Comparison of ENCODE assay signal across 3 fruit fly cellular contexts in the genomic region with DNA sequence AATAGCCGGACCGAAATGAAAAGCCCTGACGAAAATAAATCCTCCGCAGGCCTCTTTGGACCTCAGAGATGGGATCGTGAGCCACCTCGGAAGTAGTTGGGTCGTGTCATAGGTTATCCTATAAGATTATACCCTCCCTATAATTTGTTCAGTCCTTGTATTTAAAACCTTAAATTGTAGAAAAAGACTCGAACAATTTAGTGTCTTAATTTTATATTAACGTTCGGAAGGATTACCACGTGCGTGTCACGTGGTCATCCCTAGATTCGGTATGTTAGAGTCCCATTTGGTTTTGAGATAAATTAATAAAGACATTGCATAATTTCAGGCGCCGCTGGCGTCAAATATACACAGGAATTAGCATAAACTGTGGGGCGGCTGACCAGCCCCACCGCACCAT.
A peak's percentile ranks its signal among the peaks of the same experiment; 100 is the strongest.
TF ChIP-seq lines count a peak whose summit lies in the region.

No protein-coding gene starts in this region.

TF ChIP-seq in whole organism, embryonic, 481 proteins besides CTCF, POLR2A, EP300 and RAD21 (continued from another document and continues in another):
- TF ChIP-seq Mes4 (GFP tag; optimal IDR thresholded peaks at IDR 0.05; lab: Kevin White, UChicago) (peak; percentile 30), gcm (GFP tag; optimal IDR thresholded peaks at IDR 0.05; lab: Kevin White, UChicago) (peak; percentile 53), CG17912 (GFP tag; optimal IDR thresholded peaks at IDR 0.05; lab: Kevin White, UChicago) (no peak), pnt (GFP tag; optimal IDR thresholded peaks at IDR 0.05; lab: Kevin White, UChicago) (peak; percentile 44), ind (GFP tag; optimal IDR thresholded peaks at IDR 0.05; lab: Kevin White, UChicago) (peak; percentile 47), CG12942 (GFP tag; optimal IDR thresholded peaks at IDR 0.05; lab: Kevin White, UChicago) (peak; percentile 29), CG14014 (GFP tag; IDR thresholded peaks at IDR 0.05; lab: Robert Waterston, UW) (peak; percentile 62; the same call in 1 of the 2 replicates), crp (GFP tag; optimal IDR thresholded peaks at IDR 0.05; lab: Kevin White, UChicago) (no peak), chn (GFP tag; optimal IDR thresholded peaks at IDR 0.05; lab: Kevin White, UChicago) (peak; percentile 60), vfl (GFP tag; optimal IDR thresholded peaks at IDR 0.05; lab: Kevin White, UChicago) (no peak), Spps (tag; optimal IDR thresholded peaks at IDR 0.05; lab: Kevin White, UChicago) (peak; percentile 20), pfk (GFP tag; optimal IDR thresholded peaks at IDR 0.05; lab: Kevin White, UChicago) (no peak), odd (GFP tag; optimal IDR thresholded peaks at IDR 0.05; lab: Kevin White, UChicago) (peak; percentile 25), Hmx (GFP tag; optimal IDR thresholded peaks at IDR 0.05; lab: Kevin White, UChicago) (no peak), cas (GFP tag; IDR thresholded peaks at IDR 0.05; lab: Robert Waterston, UW) (no peak), fd96Cb (tag; optimal IDR thresholded peaks at IDR 0.05; lab: Kevin White, UChicago) (peak; percentile 26), tap (tag; optimal IDR thresholded peaks at IDR 0.05; lab: Kevin White, UChicago) (peak; percentile 8), CG31388 (GFP tag; optimal IDR thresholded peaks at IDR 0.05; lab: Kevin White, UChicago) (no peak), Dek (tag; optimal IDR thresholded peaks at IDR 0.05; lab: Kevin White, UChicago) (peak; percentile 30), esg (GFP tag; conservative IDR thresholded peaks at IDR 0.05; lab: Robert Waterston, UW) (no peak), CG32767 (GFP tag; IDR thresholded peaks at IDR 0.05; lab: Robert Waterston, UW) (no peak), CG31365 (tag; optimal IDR thresholded peaks at IDR 0.05; lab: Kevin White, UChicago) (no peak), Dbx (GFP tag; IDR thresholded peaks at IDR 0.05; lab: Robert Waterston, UW) (peak; percentile 22; the same call in 1 of the 3 replicates), stc (GFP tag; IDR thresholded peaks at IDR 0.05; lab: Robert Waterston, UW) (peak; percentile 45; the same call in 1 of the 2 replicates), Drgx (GFP tag; IDR thresholded peaks at IDR 0.05; lab: Robert Waterston, UW) (peak; percentile 63), tna (GFP tag; IDR thresholded peaks at IDR 0.05; lab: Robert Waterston, UW; ENCODE audit: partially characterized antibody) (peak; percentile 7; the same call in 1 of the 2 replicates), tgo (GFP tag; IDR thresholded peaks at IDR 0.05; lab: Robert Waterston, UW) (peak; percentile 61), CG2889 (GFP tag; IDR thresholded peaks at IDR 0.05; lab: Robert Waterston, UW) (no peak), Doc3 (GFP tag; IDR thresholded peaks at IDR 0.05; lab: Robert Waterston, UW; ENCODE audit: partially characterized antibody) (peak; percentile 94), Gug (GFP tag; IDR thresholded peaks at IDR 0.05; lab: Robert Waterston, UW) (peak; percentile 38; the same call in 1 of the 4 replicates), fu2 (GFP tag; optimal IDR thresholded peaks at IDR 0.05; lab: Kevin White, UChicago) (peak; percentile 36), shn (GFP tag; optimal IDR thresholded peaks at IDR 0.05; lab: Kevin White, UChicago) (peak; percentile 36), yki (optimal IDR thresholded peaks at IDR 0.05; lab: Kevin White, UChicago) (no peak), CG8924 (tag; optimal IDR thresholded peaks at IDR 0.05; lab: Kevin White, UChicago) (peak; percentile 66), Sry-δ (GFP tag; optimal IDR thresholded peaks at IDR 0.05; lab: Kevin White, UChicago) (peak; percentile 74), CG3726 (GFP tag; IDR thresholded peaks at IDR 0.05; lab: Robert Waterston, UW) (no peak), insv (GFP tag; optimal IDR thresholded peaks at IDR 0.05; lab: Kevin White, UChicago) (no peak), CG10979 (tag; optimal IDR thresholded peaks at IDR 0.05; lab: Kevin White, UChicago) (peak; percentile 67), tin (GFP tag; optimal IDR thresholded peaks at IDR 0.05; lab: Kevin White, UChicago) (peak; percentile 64), Asciz (GFP tag; optimal IDR thresholded peaks at IDR 0.05; lab: Kevin White, UChicago) (peak; percentile 31), slp2 (GFP tag; optimal IDR thresholded peaks at IDR 0.05; lab: Kevin White, UChicago) (peak; percentile 2), Dip2 (GFP tag; IDR thresholded peaks at IDR 0.05; lab: Robert Waterston, UW) (no peak)

TF ChIP-seq in whole organism, prepupa, 60 proteins besides CTCF, POLR2A, EP300 and RAD21 (continued from another document):
- TF ChIP-seq Sox102F (GFP tag; optimal IDR thresholded peaks at IDR 0.05; lab: Kevin White, UChicago), result peak; percentile 82
- no peak for TF ChIP-seq Hr38 (GFP tag; optimal IDR thresholded peaks at IDR 0.05; lab: Kevin White, UChicago)
- peak; percentile 66 for TF ChIP-seq CG10631 (GFP tag; optimal IDR thresholded peaks at IDR 0.05; lab: Kevin White, UChicago)
- no peak for TF ChIP-seq CG9139 (GFP tag; optimal IDR thresholded peaks at IDR 0.05; lab: Kevin White, UChicago)
- TF ChIP-seq svp (GFP tag; lab: Kevin White, UChicago), result peak; percentile 84
- TF ChIP-seq CG8119 (GFP tag; IDR thresholded peaks at IDR 0.05; lab: Robert Waterston, UW), result peak; percentile 60; the same call in 2 of the 3 replicates
- peak; percentile 63 for TF ChIP-seq Ets96B (tag; optimal IDR thresholded peaks at IDR 0.05; lab: Kevin White, UChicago)
- peak; percentile 58 for TF ChIP-seq CG8632 (GFP tag; optimal IDR thresholded peaks at IDR 0.05; lab: Kevin White, UChicago)
- TF ChIP-seq CG8319 (GFP tag; optimal IDR thresholded peaks at IDR 0.05; lab: Kevin White, UChicago), result peak; percentile 45
- TF ChIP-seq Met (GFP tag; optimal IDR thresholded peaks at IDR 0.05; lab: Kevin White, UChicago), result peak; percentile 76
- TF ChIP-seq Lpt (GFP tag; optimal IDR thresholded peaks at IDR 0.05; lab: Kevin White, UChicago), result peak; percentile 38
- TF ChIP-seq acj6 (GFP tag; optimal IDR thresholded peaks at IDR 0.05; lab: Kevin White, UChicago), result peak; percentile 64
- peak; percentile 51 for TF ChIP-seq CG1621 (tag; optimal IDR thresholded peaks at IDR 0.05; lab: Kevin White, UChicago)
- TF ChIP-seq CG6163 (GFP tag; IDR thresholded peaks at IDR 0.05; lab: Robert Waterston, UW), result peak; percentile 78
- peak; percentile 70 for TF ChIP-seq Smox (GFP tag; optimal IDR thresholded peaks at IDR 0.05; lab: Kevin White, UChicago)
- TF ChIP-seq CG3919 (GFP tag; optimal IDR thresholded peaks at IDR 0.05; lab: Kevin White, UChicago), result peak; percentile 80
- TF ChIP-seq vri (GFP tag; optimal IDR thresholded peaks at IDR 0.05; lab: Kevin White, UChicago), result peak; percentile 57
- TF ChIP-seq CG10669 (GFP tag; optimal IDR thresholded peaks at IDR 0.05; lab: Kevin White, UChicago), result peak; percentile 54
- peak; percentile 32 for TF ChIP-seq spab (GFP tag; optimal IDR thresholded peaks at IDR 0.05; lab: Kevin White, UChicago)
- peak; percentile 39 for TF ChIP-seq CG6276 (GFP tag; optimal IDR thresholded peaks at IDR 0.05; lab: Kevin White, UChicago)
- peak; percentile 73 for TF ChIP-seq eg (GFP tag; IDR thresholded peaks at IDR 0.05; lab: Robert Waterston, UW)
- TF ChIP-seq CG16779 (tag; optimal IDR thresholded peaks at IDR 0.05; lab: Kevin White, UChicago), result no peak
- TF ChIP-seq CG11762 (GFP tag; optimal IDR thresholded peaks at IDR 0.05; lab: Kevin White, UChicago; ENCODE audit: insufficient read depth), result no peak
- TF ChIP-seq Sox14 (GFP tag; optimal IDR thresholded peaks at IDR 0.05; lab: Kevin White, UChicago), result peak; percentile 78
- 0 out of 2 replicates have a peak, but pooled peaks have one; percentile 27 for TF ChIP-seq Gug (GFP tag; IDR thresholded peaks at IDR 0.05; lab: Robert Waterston, UW)
- no peak for TF ChIP-seq fd85E (GFP tag; optimal IDR thresholded peaks at IDR 0.05; lab: Kevin White, UChicago)
- peak; percentile 35 to 57 for TF ChIP-seq ss (GFP tag; optimal IDR thresholded peaks at IDR 0.05; lab: Kevin White, UChicago)
- peak; percentile 42 for TF ChIP-seq CG4318 (GFP tag; optimal IDR thresholded peaks at IDR 0.05; lab: Kevin White, UChicago)
- peak; percentile 79 for TF ChIP-seq CG31627 (GFP tag; optimal IDR thresholded peaks at IDR 0.05; lab: Kevin White, UChicago)
- TF ChIP-seq salr (GFP tag; optimal IDR thresholded peaks at IDR 0.05; lab: Kevin White, UChicago), result peak in 1 of 2 experiments; percentile 20
- peak; percentile 65 for TF ChIP-seq CG6792 (GFP tag; optimal IDR thresholded peaks at IDR 0.05; lab: Kevin White, UChicago)
- TF ChIP-seq lz (GFP tag; optimal IDR thresholded peaks at IDR 0.05; lab: Kevin White, UChicago), result peak; percentile 75
- TF ChIP-seq dac (GFP tag; optimal IDR thresholded peaks at IDR 0.05; lab: Kevin White, UChicago), result peak; percentile 56
- peak; percentile 67 for TF ChIP-seq Hr4 (GFP tag; optimal IDR thresholded peaks at IDR 0.05; lab: Kevin White, UChicago)
- TF ChIP-seq dsx (GFP tag; optimal IDR thresholded peaks at IDR 0.05; lab: Kevin White, UChicago; ENCODE audit: poor library complexity, severe bottlenecking), result peak; percentile 47
- peak; percentile 69 for TF ChIP-seq achi (GFP tag; optimal IDR thresholded peaks at IDR 0.05; lab: Kevin White, UChicago)
- no peak for TF ChIP-seq fd59A (GFP tag; optimal IDR thresholded peaks at IDR 0.05; lab: Kevin White, UChicago)
- TF ChIP-seq CG6854 (GFP tag; optimal IDR thresholded peaks at IDR 0.05; lab: Kevin White, UChicago), result peak; percentile 15
- TF ChIP-seq net (GFP tag; optimal IDR thresholded peaks at IDR 0.05; lab: Kevin White, UChicago), result peak; percentile 76
- TF ChIP-seq CG6808 (GFP tag; optimal IDR thresholded peaks at IDR 0.05; lab: Kevin White, UChicago), result peak; percentile 50

TF ChIP-seq in whole organism, wandering third instar larva, 38 proteins besides CTCF, POLR2A, EP300 and RAD21 (continued from another document):
- no peak for TF ChIP-seq Dfd (GFP tag; optimal IDR thresholded peaks at IDR 0.05; lab: Kevin White, UChicago)
- TF ChIP-seq Hr83 (GFP tag; optimal IDR thresholded peaks at IDR 0.05; lab: Kevin White, UChicago; ENCODE audit: poor library complexity, severe bottlenecking), result no peak
- TF ChIP-seq foxo (GFP tag; optimal IDR thresholded peaks at IDR 0.05; lab: Kevin White, UChicago), result peak in 1 of 2 experiments; percentile 80
- TF ChIP-seq usp (GFP tag; optimal IDR thresholded peaks at IDR 0.05; lab: Kevin White, UChicago), result no peak
- peak; percentile 66 for TF ChIP-seq Hnf4 (GFP tag; optimal IDR thresholded peaks at IDR 0.05; lab: Kevin White, UChicago)
- TF ChIP-seq HLH106 (tag; optimal IDR thresholded peaks at IDR 0.05; lab: Kevin White, UChicago), result peak; percentile 66
- no peak for TF ChIP-seq dl (GFP tag; optimal IDR thresholded peaks at IDR 0.05; lab: Kevin White, UChicago; ENCODE audit: insufficient read depth in 1 of 2, partially characterized antibody in 2 of 2)
- peak; percentile 79 for TF ChIP-seq fru (GFP tag; optimal IDR thresholded peaks at IDR 0.05; lab: Kevin White, UChicago)
- TF ChIP-seq brk (GFP tag; optimal IDR thresholded peaks at IDR 0.05; lab: Kevin White, UChicago), result no peak
- peak; percentile 56 for TF ChIP-seq Jra (GFP tag; optimal IDR thresholded peaks at IDR 0.05; lab: Kevin White, UChicago)
- no peak for TF ChIP-seq dsf (GFP tag; optimal IDR thresholded peaks at IDR 0.05; lab: Kevin White, UChicago; ENCODE audit: borderline replicate concordance)
- no peak for TF ChIP-seq sage (GFP tag; optimal IDR thresholded peaks at IDR 0.05; lab: Kevin White, UChicago)
- peak; percentile 62 for TF ChIP-seq psq (GFP tag; optimal IDR thresholded peaks at IDR 0.05; lab: Kevin White, UChicago)
